Fruit fly (Drosophila melanogaster): ENCODE results near the gene CG32554.

dm6 chrX:17820252-17820651 lies 32.2 kb downstream of the CG32554 start:
- no peak for TF ChIP-seq CG12768 (GFP tag; optimal IDR thresholded peaks at IDR 0.05)
- TF ChIP-seq tj (GFP tag; optimal IDR thresholded peaks at IDR 0.05) = peak; percentile 93
- TF ChIP-seq CG7045 (GFP tag; optimal IDR thresholded peaks at IDR 0.05) = no peak
- TF ChIP-seq CG14711 (tag; optimal IDR thresholded peaks at IDR 0.05) = peak; percentile 20
- no peak for TF ChIP-seq Hr96 (GFP tag; optimal IDR thresholded peaks at IDR 0.05)
- no peak for TF ChIP-seq ovo (GFP tag; optimal IDR thresholded peaks at IDR 0.05)
- TF ChIP-seq CG5204 (GFP tag; optimal IDR thresholded peaks at IDR 0.05) = no peak
- no peak for TF ChIP-seq Clk (GFP tag; optimal IDR thresholded peaks at IDR 0.05)
- peak; percentile 10 for TF ChIP-seq Mnt (GFP tag; optimal IDR thresholded peaks at IDR 0.05)
- TF ChIP-seq Crg-1 (GFP tag; optimal IDR thresholded peaks at IDR 0.05) = no peak
- no peak for TF ChIP-seq toe (GFP tag; optimal IDR thresholded peaks at IDR 0.05)
- no peak for TF ChIP-seq CG33017 (tag; optimal IDR thresholded peaks at IDR 0.05)
- no peak for TF ChIP-seq kay (GFP tag; ENCODE audit: borderline replicate concordance)
